Worm (Caenorhabditis elegans) whole organism, midembryonic: ENCODE data around the gene F14B8.5.

Source experiments
- T22C8.4 ChIP-seq: fragments of 200-800 bp; sonication (Bioruptor generic); IDR thresholded peaks from 2 replicates; pipeline ENCODE4 v1.3.6; 2022; ENCODE audit warnings: missing genetic modification characterization, missing compliant biosample characterization
- cog-1 ChIP-seq: sonication (generic microtip); optimal IDR thresholded peaks from 2 replicates; lab custom pipeline; 2016; ENCODE audit warnings: missing genetic modification characterization, missing compliant biosample characterization
- flt-1 ChIP-seq: fragments of 200-800 bp; sonication (Bioruptor generic); IDR thresholded peaks from 2 replicates; pipeline ENCODE4 v1.3.6; 2022; ENCODE audit warnings: missing genetic modification characterization, missing compliant biosample characterization
- klf-2 ChIP-seq: fragments of 200-800 bp; sonication (Bioruptor generic); conservative IDR thresholded peaks from 2 replicates; pipeline ENCODE4 v1.3.6; 2022; ENCODE audit warnings: missing genetic modification reagents, missing genetic modification characterization, missing compliant biosample characterization
- med-1 ChIP-seq: sonication (generic microtip); optimal IDR thresholded peaks from 2 replicates; lab custom pipeline; 2017; ENCODE audit warnings: missing genetic modification characterization, mild to moderate bottlenecking, missing compliant biosample characterization, antibody characterized with exemption, missing genetic modification reagents; ENCODE audit not compliant: insufficient read depth
- ref-1 ChIP-seq: fragments of 200-800 bp; sonication (Bioruptor generic); conservative IDR thresholded peaks from 2 replicates; pipeline ENCODE4 v1.3.6; 2022; ENCODE audit warnings: missing genetic modification reagents, missing genetic modification characterization, missing compliant biosample characterization
- tab-1 ChIP-seq: fragments of 200-800 bp; sonication (Bioruptor generic); IDR thresholded peaks from 2 replicates; pipeline ENCODE4 v1.3.6; 2022; ENCODE audit warnings: missing genetic modification characterization, missing compliant biosample characterization
- ztf-29 ChIP-seq: fragments of 200-800 bp; sonication (Bioruptor generic); IDR thresholded peaks from 2 replicates; pipeline ENCODE4 v1.3.6; 2022; ENCODE audit warnings: missing genetic modification reagents, missing genetic modification characterization, missing compliant biosample characterization

DNA sequence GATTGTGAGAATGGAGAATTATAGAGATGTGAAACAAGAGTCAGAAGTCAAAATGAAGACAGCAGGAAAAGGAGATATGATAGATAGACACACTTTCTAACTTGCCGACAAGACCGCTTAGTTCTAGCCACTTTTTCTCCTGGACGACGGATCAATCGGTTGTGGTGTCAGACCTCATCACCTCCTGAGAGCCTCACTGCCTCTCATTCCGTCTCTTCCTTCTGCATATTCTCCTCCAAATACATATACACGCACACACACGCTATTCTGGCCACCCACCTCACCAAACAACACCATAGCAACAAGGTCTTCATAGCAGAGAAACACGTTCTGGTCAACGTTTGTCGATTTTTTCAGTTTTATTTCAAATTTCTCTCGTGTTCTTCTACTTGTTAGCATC lies 38.6 kb upstream of the F14B8.5 start, which contains the start of gene F01E11.3:
- no peak for TF ChIP-seq ref-1
- TF ChIP-seq cog-1 (tag; lab: Kevin White, UChicago) = no peak
- TF ChIP-seq tab-1 (GFP tag; lab: Robert Waterston, UW) = no peak
- TF ChIP-seq klf-2 (GFP tag; lab: Robert Waterston, UW) = no peak
- TF ChIP-seq ztf-29 (GFP tag; lab: Robert Waterston, UW) = no peak
- no peak for TF ChIP-seq med-1 (GFP tag; lab: Kevin White, UChicago)
- no peak for TF ChIP-seq T22C8.4 (GFP tag; lab: Robert Waterston, UW)
- no peak for TF ChIP-seq flt-1
